Fruit fly (Drosophila melanogaster): ENCODE data around the gene dpr15.

- no peak for TF ChIP-seq OdsH (GFP tag; optimal IDR thresholded peaks at IDR 0.05)
- TF ChIP-seq pdm3 (GFP tag; optimal IDR thresholded peaks at IDR 0.05) = no peak
- no peak for TF ChIP-seq CG3032 (tag; optimal IDR thresholded peaks at IDR 0.05)
- TF ChIP-seq CG11294 (GFP tag; IDR thresholded peaks at IDR 0.05) = no peak
- no peak for TF ChIP-seq CG10669 (GFP tag; optimal IDR thresholded peaks at IDR 0.05)
- no peak for TF ChIP-seq esn (GFP tag; optimal IDR thresholded peaks at IDR 0.05)
- no peak for TF ChIP-seq CG6854 (GFP tag; optimal IDR thresholded peaks at IDR 0.05)
- no peak for TF ChIP-seq spab (GFP tag; optimal IDR thresholded peaks at IDR 0.05)
- no peak for TF ChIP-seq lz (GFP tag; optimal IDR thresholded peaks at IDR 0.05)
Observed at dm6 chr3R:12197641-12198040, 39.2 kb upstream of the dpr15 start, which contains the start of gene Adk1.
